Worm (Caenorhabditis elegans) whole organism, early embryonic: Measurements from ENCODE around the gene H03G16.1.

Source experiments
- B0310.2 ChIP-seq: sonication (generic microtip); optimal IDR thresholded peaks from 2 replicates; lab custom pipeline; 2016; ENCODE audit warnings: mild to moderate bottlenecking, missing genetic modification characterization, missing compliant biosample characterization
- hmbx-1 ChIP-seq: sonication (generic microtip); optimal IDR thresholded peaks from 2 replicates; lab custom pipeline; 2016; ENCODE audit warnings: mild to moderate bottlenecking, missing genetic modification characterization, missing compliant biosample characterization
- scrt-1 ChIP-seq: fragments of 200-800 bp; sonication (Bioruptor generic); IDR thresholded peaks from 2 replicates; pipeline ENCODE4 v1.3.6; 2022; ENCODE audit warnings: missing genetic modification characterization, missing compliant biosample characterization
- tbx-37 ChIP-seq: fragments of 200-800 bp; sonication (Bioruptor generic); conservative IDR thresholded peaks from 2 replicates; pipeline ENCODE4 v1.3.6; 2022; ENCODE audit warnings: missing genetic modification reagents, missing genetic modification characterization, missing compliant biosample characterization

DNA sequence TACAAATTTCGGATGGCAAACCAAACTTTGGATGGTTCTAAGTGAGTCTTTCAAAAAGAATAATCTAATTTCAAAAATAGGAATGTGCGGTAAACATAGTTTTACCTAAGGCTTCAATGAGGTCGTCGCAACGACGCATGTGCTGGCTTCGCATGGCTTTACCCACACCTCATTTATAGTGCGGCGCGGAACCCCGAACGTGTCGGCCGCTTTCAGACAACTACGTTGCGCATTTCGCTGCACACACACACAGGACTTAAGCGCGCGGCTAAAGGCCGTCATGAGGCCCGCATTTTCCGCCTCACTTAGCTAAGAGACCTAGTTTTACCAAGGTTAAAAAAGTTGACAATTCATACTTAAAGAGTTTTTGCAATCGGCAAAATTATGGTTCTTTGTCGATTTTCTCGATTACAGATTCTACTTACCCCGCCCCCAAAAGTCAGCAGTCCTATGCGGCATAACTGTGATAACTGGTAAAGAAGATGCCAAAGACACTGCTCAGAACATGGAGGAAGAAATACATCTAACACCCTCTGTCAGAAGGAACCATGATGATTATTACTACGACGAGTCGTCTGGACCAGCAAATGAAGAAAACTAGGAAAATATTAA lies 39.2 kb downstream of the H03G16.1 start:
- no peak for TF ChIP-seq scrt-1 (GFP tag; lab: Robert Waterston, UW)
- no peak for TF ChIP-seq B0310.2
- TF ChIP-seq hmbx-1, result no peak
- no peak for TF ChIP-seq tbx-37
